Worm (Caenorhabditis elegans) whole organism, L3 larva: ENCODE results near the gene frm-5.1.
"Not testable (repeated sequence)": the region's sequence is repeated elsewhere in the genome, so short reads cannot be mapped to it uniquely, and the experiment has no call there.

Experiments used
- R02D3.7 ChIP-seq: fragments of 150-350 bp; optimal IDR thresholded peaks from 2 replicates; lab custom pipeline; 2014; ENCODE audit warnings: missing biosample characterization, missing genetic modification characterization
- aly-2 ChIP-seq: fragments of 150-350 bp; optimal IDR thresholded peaks from 2 replicates; lab custom pipeline; 2014; ENCODE audit warnings: missing biosample characterization, missing genetic modification characterization
- ceh-16 ChIP-seq: sonication (generic microtip); optimal IDR thresholded peaks from 2 replicates; lab custom pipeline; 2017; ENCODE audit warnings: missing biosample characterization, missing genetic modification characterization
- ceh-28 ChIP-seq: fragments of 150-350 bp; optimal IDR thresholded peaks from 2 replicates; lab custom pipeline; 2014; ENCODE audit warnings: missing biosample characterization, missing genetic modification reagents, missing genetic modification characterization
- ceh-82 ChIP-seq: fragments of 150-350 bp; optimal IDR thresholded peaks from 2 replicates; lab custom pipeline; 2014; ENCODE audit warnings: missing biosample characterization, missing genetic modification characterization
- ceh-9 ChIP-seq: sonication (generic microtip); optimal IDR thresholded peaks from 2 replicates; lab custom pipeline; 2018; ENCODE audit warnings: missing biosample characterization, missing genetic modification characterization
- egl-5 ChIP-seq: fragments of 150-350 bp; optimal IDR thresholded peaks from 2 replicates; lab custom pipeline; 2017; ENCODE audit warnings: missing biosample characterization, missing genetic modification reagents, missing genetic modification characterization, inconsistent platforms
- elt-1 ChIP-seq: fragments of 150-350 bp; optimal IDR thresholded peaks from 2 replicates; lab custom pipeline; 2014; ENCODE audit warnings: missing biosample characterization, missing genetic modification characterization
- elt-3 ChIP-seq, 3 experiments: fragments of 150-350 bp in 1 of 3; sonication (generic microtip) in 2 of 3; optimal IDR thresholded peaks; 2 replicates in 2 of 3; 4 replicates in 1 of 3; lab custom pipeline; 2014 to 2017; ENCODE audit warnings: missing biosample characterization in 3 of 3, missing genetic modification characterization in 3 of 3
- eor-1 ChIP-seq, 2 experiments: fragments of 150-350 bp; optimal IDR thresholded peaks; 2 replicates each; lab custom pipeline; 2014 to 2018; ENCODE audit warnings: missing biosample characterization in 2 of 2, missing genetic modification characterization in 2 of 2
- fkh-10 ChIP-seq: sonication (generic microtip); optimal IDR thresholded peaks from 2 replicates; lab custom pipeline; 2017; ENCODE audit warnings: missing biosample characterization, missing genetic modification reagents, missing genetic modification characterization
- fkh-2 ChIP-seq: fragments of 150-350 bp; optimal IDR thresholded peaks from 2 replicates; lab custom pipeline; 2014; ENCODE audit warnings: missing biosample characterization, missing genetic modification reagents, missing genetic modification characterization
- fos-1 ChIP-seq: fragments of 150-350 bp; optimal IDR thresholded peaks from 2 replicates; lab custom pipeline; 2014; ENCODE audit warnings: missing biosample characterization, missing genetic modification characterization
- hmg-11 ChIP-seq: sonication (generic microtip); optimal IDR thresholded peaks from 2 replicates; lab custom pipeline; 2016; ENCODE audit warnings: missing genetic modification characterization, missing compliant biosample characterization
- jun-1 ChIP-seq: fragments of 150-350 bp; optimal IDR thresholded peaks from 2 replicates; lab custom pipeline; 2014; ENCODE audit warnings: missing biosample characterization, missing genetic modification reagents, missing genetic modification characterization
- lin-15B ChIP-seq: fragments of 150-350 bp; optimal IDR thresholded peaks from 2 replicates; lab custom pipeline; 2014; ENCODE audit warnings: missing biosample characterization, missing genetic modification characterization
- lsy-12 ChIP-seq: sonication (generic microtip); optimal IDR thresholded peaks from 2 replicates; lab custom pipeline; 2016; ENCODE audit warnings: mild to moderate bottlenecking, missing genetic modification characterization, missing compliant biosample characterization
- mdl-1 ChIP-seq: fragments of 150-350 bp; optimal IDR thresholded peaks from 2 replicates; lab custom pipeline; 2014; ENCODE audit warnings: missing biosample characterization, missing genetic modification characterization
- mml-1 ChIP-seq: fragments of 150-350 bp; sonication (generic microtip); optimal IDR thresholded peaks from 3 replicates; lab custom pipeline; 2014; ENCODE audit warnings: missing biosample characterization, missing genetic modification characterization
- nhr-11 ChIP-seq: fragments of 150-350 bp; optimal IDR thresholded peaks from 2 replicates; lab custom pipeline; 2014; ENCODE audit warnings: missing biosample characterization, missing genetic modification characterization
- nhr-12 ChIP-seq: fragments of 150-350 bp; optimal IDR thresholded peaks from 2 replicates; lab custom pipeline; 2014; ENCODE audit warnings: missing biosample characterization, missing genetic modification characterization
- nhr-23 ChIP-seq: fragments of 150-350 bp; optimal IDR thresholded peaks from 2 replicates; lab custom pipeline; 2014; ENCODE audit warnings: missing biosample characterization, missing genetic modification reagents, missing genetic modification characterization
- nhr-237 ChIP-seq: fragments of 150-350 bp; optimal IDR thresholded peaks from 2 replicates; lab custom pipeline; 2014; ENCODE audit warnings: missing biosample characterization, missing genetic modification characterization
- nhr-25 ChIP-seq: sonication (generic microtip); optimal IDR thresholded peaks from 2 replicates; lab custom pipeline; 2017; ENCODE audit warnings: missing biosample characterization, missing genetic modification characterization
- nhr-28 ChIP-seq: fragments of 150-350 bp; optimal IDR thresholded peaks from 2 replicates; lab custom pipeline; 2014; ENCODE audit warnings: missing biosample characterization, missing genetic modification characterization
- nhr-43 ChIP-seq: sonication (generic microtip); optimal IDR thresholded peaks from 2 replicates; lab custom pipeline; 2016; ENCODE audit warnings: mild to moderate bottlenecking, missing genetic modification characterization, missing compliant biosample characterization; ENCODE audit not compliant: poor library complexity, severe bottlenecking
- nhr-67 ChIP-seq: fragments of 150-350 bp; optimal IDR thresholded peaks from 2 replicates; lab custom pipeline; 2014; ENCODE audit warnings: missing biosample characterization, missing genetic modification characterization
- nhr-76 ChIP-seq: fragments of 150-350 bp; sonication (generic microtip); optimal IDR thresholded peaks from 5 replicates; lab custom pipeline; 2014; ENCODE audit warnings: missing biosample characterization, missing genetic modification characterization
- nhr-77 ChIP-seq: fragments of 150-350 bp; optimal IDR thresholded peaks from 2 replicates; lab custom pipeline; 2014; ENCODE audit warnings: missing biosample characterization, missing genetic modification characterization
- pha-4 ChIP-seq: fragments of 150-350 bp; optimal IDR thresholded peaks from 2 replicates; lab custom pipeline; 2014; ENCODE audit warnings: missing biosample characterization, missing genetic modification reagents, missing genetic modification characterization
- pqm-1 ChIP-seq: fragments of 150-350 bp; optimal IDR thresholded peaks from 2 replicates; lab custom pipeline; 2017; ENCODE audit warnings: missing biosample characterization, missing genetic modification characterization, inconsistent platforms
- sea-2 ChIP-seq: fragments of 150-350 bp; sonication (generic microtip); optimal IDR thresholded peaks from 4 replicates; lab custom pipeline; 2014; ENCODE audit warnings: missing biosample characterization, missing genetic modification reagents, missing genetic modification characterization
- unc-39 ChIP-seq: sonication (generic microtip); optimal IDR thresholded peaks from 4 replicates; lab custom pipeline; 2017; ENCODE audit warnings: missing biosample characterization, missing genetic modification characterization
- unc-62 ChIP-seq: fragments of 150-350 bp; sonication (generic microtip); optimal IDR thresholded peaks from 4 replicates; lab custom pipeline; 2014; ENCODE audit warnings: missing biosample characterization, missing genetic modification reagents, missing genetic modification characterization
- zag-1 ChIP-seq: fragments of 150-350 bp; optimal IDR thresholded peaks from 2 replicates; lab custom pipeline; 2014; ENCODE audit warnings: missing biosample characterization, missing genetic modification characterization
- ztf-11 ChIP-seq: fragments of 150-350 bp; optimal IDR thresholded peaks from 2 replicates; lab custom pipeline; 2014; ENCODE audit warnings: missing biosample characterization, missing genetic modification characterization
- ztf-4 ChIP-seq: fragments of 150-350 bp; optimal IDR thresholded peaks from 2 replicates; lab custom pipeline; 2014; ENCODE audit warnings: missing biosample characterization, missing genetic modification characterization

frm-5.1 gene

DNA sequence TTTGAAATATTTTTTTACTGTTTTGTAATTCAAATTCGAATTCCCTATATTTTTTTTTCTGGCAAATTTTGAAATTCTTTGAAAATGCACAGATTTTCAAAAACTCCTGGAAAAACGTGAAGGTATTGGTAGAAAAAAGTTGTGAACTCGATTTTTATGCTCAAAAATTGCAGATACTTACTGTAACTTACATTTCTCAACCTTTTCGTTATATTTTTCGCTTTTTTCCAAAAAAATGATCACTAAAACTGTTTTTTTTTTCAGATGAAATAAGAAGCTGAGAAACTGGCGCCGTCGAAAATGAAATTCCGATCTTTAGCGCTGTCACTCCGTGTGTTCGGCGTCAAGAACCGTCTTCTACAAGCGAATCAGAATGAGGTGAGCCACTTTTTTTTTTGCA lies 27.4 kb upstream of the frm-5.1 start, which contains the start of gene T05C7.8:
Gene T05C7.8, plus strand, starts transcription at position 301 of the 400 bp plus-strand sequence.
- no peak for TF ChIP-seq eor-1 (tag; optimal IDR thresholded peaks at IDR 0.05; lab: Kevin White, UChicago)
- no peak for TF ChIP-seq ceh-82 (tag; lab: Kevin White, UChicago)
- no peak for TF ChIP-seq aly-2 (tag; lab: Kevin White, UChicago)

- no peak for TF ChIP-seq nhr-77 (tag; lab: Kevin White, UChicago)
- no peak for TF ChIP-seq mml-1 (tag; lab: Kevin White, UChicago)
- no peak for TF ChIP-seq pqm-1 (tag; lab: Kevin White, UChicago)
- TF ChIP-seq eor-1 (tag; optimal IDR thresholded peaks at IDR 0.05; lab: Kevin White, UChicago): no peak
- no peak for TF ChIP-seq elt-3 (tag; optimal IDR thresholded peaks at IDR 0.05; lab: Kevin White, UChicago)
These were observed 24.5 kb upstream of the frm-5.1 start for ce11 chrIV:73175-73574.

DNA sequence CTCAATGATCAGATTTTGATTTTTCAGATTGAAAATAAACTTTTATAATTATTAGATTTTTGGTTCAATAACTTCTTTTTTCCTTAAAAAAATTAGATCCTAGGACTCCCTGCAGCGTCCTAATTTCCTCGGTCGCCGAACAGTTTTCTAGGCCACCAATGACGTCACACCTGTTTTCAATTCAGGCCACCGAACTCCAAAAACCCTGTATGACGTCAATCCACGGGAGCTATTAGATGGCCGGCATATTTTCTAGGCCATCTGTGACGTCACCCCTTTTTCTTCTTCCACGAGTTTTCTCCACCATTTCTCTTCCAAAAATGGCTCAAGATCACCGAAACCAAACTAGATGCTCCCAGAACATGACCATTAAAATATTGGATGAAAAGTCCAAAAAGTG lies 22.6 kb upstream of the frm-5.1 start:
- TF ChIP-seq nhr-25 (tag; lab: Kevin White, UChicago) (no peak), nhr-43 (tag; lab: Kevin White, UChicago) (no peak), hmg-11 (tag; lab: Kevin White, UChicago) (no peak), ztf-4 (tag; lab: Kevin White, UChicago) (no peak), nhr-11 (tag; lab: Kevin White, UChicago) (no peak), lin-15B (no peak), unc-62 (GFP tag; lab: Kevin White, UChicago) (no peak), nhr-12 (tag; lab: Kevin White, UChicago) (no peak), nhr-23 (tag; lab: Kevin White, UChicago) (no peak), elt-3 (tag; optimal IDR thresholded peaks at IDR 0.05; lab: Kevin White, UChicago) (no peak), nhr-77 (tag; lab: Kevin White, UChicago) (no peak), nhr-237 (no peak)

ce11 chrIV:61448-61847 lies 12.8 kb upstream of the frm-5.1 start, which contains the start of gene T05C7.7:
Gene T05C7.7 (plus strand): TSS chrIV:61748.
- not testable (repeated sequence) for TF ChIP-seq ceh-9, mml-1, aly-2 (tag; lab: Kevin White, UChicago)

DNA sequence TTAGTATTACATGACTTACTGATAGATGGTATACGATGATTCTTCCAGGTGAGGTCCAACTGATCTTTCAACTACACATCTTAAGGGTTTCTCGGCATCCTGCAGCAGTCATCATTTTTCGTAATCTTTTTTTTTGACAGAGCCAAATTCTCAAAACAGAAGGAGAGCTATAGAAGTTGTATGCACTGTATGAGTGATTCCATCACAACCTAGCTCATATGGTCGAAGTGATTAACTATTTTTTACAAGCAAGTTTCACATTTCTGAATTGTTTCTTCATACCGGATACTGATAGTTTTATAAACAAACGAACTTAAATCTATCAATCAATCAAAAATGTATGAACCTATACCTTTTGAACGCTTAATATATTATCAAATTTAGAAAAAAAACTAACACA lies 10.1 kb upstream of the frm-5.1 start, which contains the start of gene T05C7.5:
Gene T05C7.5, minus strand, starts transcription at position 101 of the 400 bp plus-strand sequence.
- no peak for TF ChIP-seq ceh-82 (tag; lab: Kevin White, UChicago)
- TF ChIP-seq ceh-9 (tag; lab: Kevin White, UChicago): no peak
- TF ChIP-seq ztf-11 (tag; lab: Kevin White, UChicago): no peak
- TF ChIP-seq nhr-12 (tag; lab: Kevin White, UChicago): no peak
- no peak for TF ChIP-seq egl-5 (tag; lab: Kevin White, UChicago)

ce11 chrIV:53539-53938 lies 4.9 kb upstream of the frm-5.1 start, which contains the start of gene T05C7.4:
Gene T05C7.4 (minus strand): TSS chrIV:53639.
- TF ChIP-seq unc-39 (tag; lab: Kevin White, UChicago): no peak

ce11 chrIV:51219-51618 lies 2.5 kb upstream of the frm-5.1 start:
- TF ChIP-seq jun-1 (tag; lab: Kevin White, UChicago) (peak; percentile 51), elt-3 (tag; optimal IDR thresholded peaks at IDR 0.05; lab: Kevin White, UChicago) (no peak), ceh-28 (peak; percentile 34), nhr-28 (tag; lab: Kevin White, UChicago) (no peak), nhr-76 (tag; lab: Kevin White, UChicago) (no peak), mdl-1 (tag; lab: Kevin White, UChicago) (no peak), fkh-10 (GFP tag; lab: Kevin White, UChicago) (no peak), nhr-77 (tag; lab: Kevin White, UChicago) (no peak), zag-1 (tag; lab: Kevin White, UChicago) (no peak), hmg-11 (tag; lab: Kevin White, UChicago) (peak; percentile 73), ceh-82 (tag; lab: Kevin White, UChicago) (no peak), unc-62 (GFP tag; lab: Kevin White, UChicago) (no peak), nhr-67 (no peak), R02D3.7 (peak; percentile 19), nhr-23 (tag; lab: Kevin White, UChicago) (peak; percentile 76), pqm-1 (tag; lab: Kevin White, UChicago) (peak; percentile 63), lsy-12 (tag; lab: Kevin White, UChicago) (peak; percentile 6), ceh-9 (tag; lab: Kevin White, UChicago) (no peak), ztf-4 (tag; lab: Kevin White, UChicago) (no peak), elt-1 (tag; lab: Kevin White, UChicago) (no peak), fkh-2 (tag; lab: Kevin White, UChicago) (no peak), sea-2 (GFP tag; lab: Kevin White, UChicago) (no peak), nhr-237 (no peak), unc-39 (tag; lab: Kevin White, UChicago) (no peak), fos-1 (tag; lab: Kevin White, UChicago) (no peak), pha-4 (tag; lab: Kevin White, UChicago) (peak; percentile 76), nhr-12 (tag; lab: Kevin White, UChicago) (no peak), ceh-16 (tag; lab: Kevin White, UChicago) (no peak), nhr-11 (tag; lab: Kevin White, UChicago) (no peak), mml-1 (tag; lab: Kevin White, UChicago) (no peak), eor-1 (tag; optimal IDR thresholded peaks at IDR 0.05; lab: Kevin White, UChicago) (no peak), lin-15B (no peak), ztf-11 (tag; lab: Kevin White, UChicago) (no peak)
